Fruit fly (Drosophila melanogaster) whole organism, embryonic: ENCODE data around the gene Sfxn2.

ENCODE experiments used
- ATbp ChIP-seq: fragments of 200-800 bp; sonication (Bioruptor generic); optimal IDR thresholded peaks from 2 replicates; lab custom pipeline; 2017; ENCODE audit warnings: missing biosample characterization, mild to moderate bottlenecking, missing genetic modification characterization, missing genetic modification reagents
- CG10209 ChIP-seq: fragments of 200-800 bp; sonication (Bioruptor generic); optimal IDR thresholded peaks from 3 replicates; lab custom pipeline; 2017; ENCODE audit warnings: missing biosample characterization, mild to moderate bottlenecking, missing genetic modification characterization, missing genetic modification reagents
- CG10979 ChIP-seq: fragments of 200-800 bp; sonication (Bioruptor generic); optimal IDR thresholded peaks from 2 replicates; lab custom pipeline; 2018; ENCODE audit warnings: missing biosample characterization, mild to moderate bottlenecking, missing genetic modification characterization, moderate library complexity
- CG11093 ChIP-seq: fragments of 200-800 bp; sonication (Bioruptor generic); IDR thresholded peaks from 3 replicates; pipeline ENCODE4 v1.3.6; 2022; ENCODE audit warnings: missing biosample characterization, missing genetic modification characterization
- CG11398 ChIP-seq: fragments of 200-800 bp; sonication (Bioruptor generic); optimal IDR thresholded peaks from 2 replicates; lab custom pipeline; 2016; ENCODE audit warnings: missing biosample characterization, missing genetic modification characterization
- CG11456 ChIP-seq: fragments of 200-800 bp; sonication (Bioruptor generic); IDR thresholded peaks from 3 replicates; pipeline ENCODE4 v1.3.6; 2022; ENCODE audit warnings: missing biosample characterization, missing genetic modification characterization
- CG11560 ChIP-seq: fragments of 200-800 bp; sonication (Bioruptor generic); IDR thresholded peaks from 3 replicates; pipeline ENCODE4 v1.3.6; 2022; ENCODE audit warnings: missing biosample characterization, missing genetic modification characterization
- CG15011 ChIP-seq: fragments of 200-800 bp; sonication (Bioruptor generic); optimal IDR thresholded peaks from 3 replicates; lab custom pipeline; 2018; ENCODE audit warnings: missing biosample characterization, mild to moderate bottlenecking, missing genetic modification characterization
- CG15479 ChIP-seq: fragments of 200-800 bp; sonication (Bioruptor generic); optimal IDR thresholded peaks from 3 replicates; lab custom pipeline; 2019; ENCODE audit warnings: missing biosample characterization, mild to moderate bottlenecking, missing genetic modification characterization, moderate library complexity
- CG15514 ChIP-seq: fragments of 200-800 bp; sonication (Bioruptor generic); optimal IDR thresholded peaks from 3 replicates; lab custom pipeline; 2017; ENCODE audit warnings: missing biosample characterization, missing genetic modification characterization, mild to moderate bottlenecking, moderate library complexity, missing genetic modification reagents
- CG16863 ChIP-seq: fragments of 200-800 bp; sonication (Bioruptor generic); optimal IDR thresholded peaks from 3 replicates; lab custom pipeline; 2016; ENCODE audit warnings: missing biosample characterization, missing genetic modification characterization
- CG17328 ChIP-seq: fragments of 200-800 bp; sonication (Bioruptor generic); IDR thresholded peaks from 2 replicates; pipeline ENCODE4 v1.3.6; 2022; ENCODE audit warnings: missing biosample characterization, missing genetic modification characterization
- CG17912 ChIP-seq: fragments of 200-800 bp; sonication (Bioruptor generic); optimal IDR thresholded peaks from 2 replicates; lab custom pipeline; 2018; ENCODE audit warnings: missing biosample characterization, mild to moderate bottlenecking, missing genetic modification characterization
- CG1792 ChIP-seq: fragments of 200-800 bp; sonication (Bioruptor generic); optimal IDR thresholded peaks from 2 replicates; lab custom pipeline; 2016; ENCODE audit warnings: missing biosample characterization, missing genetic modification characterization
- CG2116 ChIP-seq: fragments of 200-800 bp; sonication (Bioruptor generic); optimal IDR thresholded peaks from 3 replicates; lab custom pipeline; 2018; ENCODE audit warnings: missing biosample characterization, mild to moderate bottlenecking, missing genetic modification characterization
- CG2199 ChIP-seq: fragments of 200-800 bp; sonication (Bioruptor generic); IDR thresholded peaks from 3 replicates; pipeline ENCODE4 v1.3.6; 2022; ENCODE audit warnings: missing biosample characterization, missing genetic modification characterization
- CG2678 ChIP-seq: fragments of 200-800 bp; sonication (Bioruptor generic); optimal IDR thresholded peaks from 3 replicates; lab custom pipeline; 2019; ENCODE audit warnings: missing biosample characterization, mild to moderate bottlenecking, missing genetic modification characterization, moderate library complexity
- CG2875 ChIP-seq: fragments of 200-800 bp; sonication (Bioruptor generic); optimal IDR thresholded peaks from 2 replicates; lab custom pipeline; 2017; ENCODE audit warnings: missing biosample characterization, mild to moderate bottlenecking, missing genetic modification characterization, missing genetic modification reagents
- CG30020 ChIP-seq: fragments of 200-800 bp; optimal IDR thresholded peaks from 2 replicates; lab custom pipeline; 2019; ENCODE audit warnings: missing biosample characterization, mild to moderate bottlenecking, missing genetic modification characterization, moderate library complexity
- CG32767 ChIP-seq: fragments of 200-800 bp; sonication (Bioruptor generic); IDR thresholded peaks from 2 replicates; pipeline ENCODE4 v1.3.6; 2022; ENCODE audit warnings: missing biosample characterization, missing genetic modification characterization
- CG3281 ChIP-seq: fragments of 200-800 bp; sonication (Bioruptor generic); optimal IDR thresholded peaks from 3 replicates; lab custom pipeline; 2017; ENCODE audit warnings: missing biosample characterization, mild to moderate bottlenecking, missing genetic modification characterization
- CG43689 ChIP-seq: fragments of 200-800 bp; sonication (Bioruptor generic); IDR thresholded peaks from 2 replicates; pipeline ENCODE4 v1.3.6; 2022; ENCODE audit warnings: missing biosample characterization, missing genetic modification characterization
- CG4730 ChIP-seq: fragments of 200-800 bp; sonication (Bioruptor generic); IDR thresholded peaks from 2 replicates; pipeline ENCODE4 v1.3.6; 2022; ENCODE audit warnings: missing biosample characterization, missing genetic modification characterization
- CG5180 ChIP-seq: fragments of 200-800 bp; sonication (Bioruptor generic); optimal IDR thresholded peaks from 3 replicates; lab custom pipeline; 2017; ENCODE audit warnings: missing biosample characterization, missing genetic modification characterization, mild to moderate bottlenecking, moderate library complexity, missing genetic modification reagents
- CG8359 ChIP-seq: fragments of 200-800 bp; sonication (Bioruptor generic); optimal IDR thresholded peaks from 2 replicates; lab custom pipeline; 2017; ENCODE audit warnings: missing biosample characterization, mild to moderate bottlenecking, missing genetic modification characterization, borderline replicate concordance
- Dad ChIP-seq: fragments of 200-800 bp; sonication (Bioruptor generic); optimal IDR thresholded peaks from 3 replicates; lab custom pipeline; 2016; ENCODE audit warnings: missing biosample characterization, missing genetic modification characterization
- Doc3 ChIP-seq: fragments of 200-800 bp; sonication (Bioruptor generic); IDR thresholded peaks from 3 replicates; pipeline ENCODE4 v1.3.6; 2022; ENCODE audit warnings: missing biosample characterization, missing genetic modification characterization; ENCODE audit not compliant: partially characterized antibody
- Dp ChIP-seq: fragments of 200-800 bp; sonication (Bioruptor generic); optimal IDR thresholded peaks from 2 replicates; lab custom pipeline; 2018; ENCODE audit warnings: missing biosample characterization, mild to moderate bottlenecking, missing genetic modification characterization, moderate library complexity
- Ets65A ChIP-seq: fragments of 200-800 bp; sonication (Bioruptor generic); peaks from one replicate; lab custom pipeline; 2016; ENCODE audit warnings: missing biosample characterization, missing genetic modification characterization
- Mad ChIP-seq: fragments of 200-800 bp; sonication (Bioruptor generic); optimal IDR thresholded peaks from 2 replicates; lab custom pipeline; 2016; ENCODE audit warnings: missing biosample characterization, missing genetic modification characterization
- NfI ChIP-seq: fragments of 200-800 bp; sonication (Bioruptor generic); optimal IDR thresholded peaks from 3 replicates; lab custom pipeline; 2018; ENCODE audit warnings: missing biosample characterization, mild to moderate bottlenecking, missing genetic modification characterization, moderate library complexity
- Poxn ChIP-seq: fragments of 200-800 bp; sonication (Bioruptor generic); IDR thresholded peaks from 2 replicates; pipeline ENCODE4 v1.3.6; 2022; ENCODE audit warnings: missing biosample characterization, missing genetic modification characterization
- Ravus ChIP-seq: fragments of 200-800 bp; sonication (Bioruptor generic); IDR thresholded peaks from 2 replicates; pipeline ENCODE4 v1.3.6; 2022; ENCODE audit warnings: missing biosample characterization, missing genetic modification characterization
- Scr ChIP-seq: fragments of 200-800 bp; sonication (Bioruptor generic); IDR thresholded peaks from 2 replicates; pipeline ENCODE4 v1.3.6; 2022; ENCODE audit warnings: missing biosample characterization, missing genetic modification characterization; ENCODE audit not compliant: partially characterized antibody
- TFAM ChIP-seq: fragments of 200-800 bp; sonication (Bioruptor generic); optimal IDR thresholded peaks from 2 replicates; lab custom pipeline; 2017; ENCODE audit warnings: missing biosample characterization, missing genetic modification characterization, inconsistent platforms
- Vsx1 ChIP-seq: fragments of 200-800 bp; sonication (Bioruptor generic); optimal IDR thresholded peaks from 2 replicates; lab custom pipeline; 2017; ENCODE audit warnings: missing biosample characterization, mild to moderate bottlenecking, missing genetic modification characterization, missing genetic modification reagents
- cad ChIP-seq: fragments of >200 bp; optimal IDR thresholded peaks from 2 replicates; lab custom pipeline; 2017; ENCODE audit warnings: missing biosample characterization, missing genetic modification characterization
- dysf ChIP-seq: fragments of 200-800 bp; sonication (Bioruptor generic); IDR thresholded peaks from 3 replicates; pipeline ENCODE4 v1.3.6; 2022; ENCODE audit warnings: missing biosample characterization, missing genetic modification characterization
- emc ChIP-seq: fragments of 200-800 bp; sonication (Bioruptor generic); optimal IDR thresholded peaks from 2 replicates; lab custom pipeline; 2016; ENCODE audit warnings: missing biosample characterization, missing genetic modification characterization
- en ChIP-seq: fragments of 200-800 bp; sonication (Bioruptor generic); optimal IDR thresholded peaks from 2 replicates; lab custom pipeline; 2016; ENCODE audit warnings: missing biosample characterization, missing genetic modification characterization
- fd3F ChIP-seq: fragments of 200-800 bp; sonication (Bioruptor generic); optimal IDR thresholded peaks from 2 replicates; lab custom pipeline; 2018; ENCODE audit warnings: missing biosample characterization, mild to moderate bottlenecking, missing genetic modification characterization, moderate library complexity
- gce ChIP-seq: fragments of 200-800 bp; sonication (Bioruptor generic); IDR thresholded peaks from 3 replicates; pipeline ENCODE4 v1.3.6; 2022; ENCODE audit warnings: missing biosample characterization, missing genetic modification characterization
- grn ChIP-seq: fragments of 200-800 bp; sonication (Bioruptor generic); optimal IDR thresholded peaks from 3 replicates; lab custom pipeline; 2017; ENCODE audit warnings: missing biosample characterization, missing genetic modification characterization
- h ChIP-seq: fragments of >200 bp; optimal IDR thresholded peaks from 2 replicates; lab custom pipeline; 2017
- ham ChIP-seq: fragments of 200-800 bp; sonication (Bioruptor generic); IDR thresholded peaks from 2 replicates; pipeline ENCODE4 v1.3.6; 2022; ENCODE audit warnings: missing biosample characterization, missing genetic modification characterization
- lab ChIP-seq: fragments of 200-800 bp; sonication (Bioruptor generic); optimal IDR thresholded peaks from 3 replicates; lab custom pipeline; 2017; ENCODE audit warnings: missing biosample characterization, missing genetic modification characterization, mild to moderate bottlenecking, moderate library complexity, missing genetic modification reagents
- run ChIP-seq: fragments of 200-800 bp; sonication (Bioruptor generic); optimal IDR thresholded peaks from 3 replicates; lab custom pipeline; 2018; ENCODE audit warnings: missing biosample characterization, mild to moderate bottlenecking, missing genetic modification characterization
- sug ChIP-seq: fragments of 200-800 bp; optimal IDR thresholded peaks from 2 replicates; lab custom pipeline; 2019; ENCODE audit warnings: missing biosample characterization, mild to moderate bottlenecking, missing genetic modification characterization, moderate library complexity
- tap ChIP-seq: fragments of 200-800 bp; optimal IDR thresholded peaks from 3 replicates; lab custom pipeline; 2019; ENCODE audit warnings: missing biosample characterization, mild to moderate bottlenecking, missing genetic modification characterization, moderate library complexity
- trem ChIP-seq: fragments of 200-800 bp; optimal IDR thresholded peaks from 3 replicates; lab custom pipeline; 2019; ENCODE audit warnings: missing biosample characterization, mild to moderate bottlenecking, missing genetic modification characterization, moderate library complexity
- vnd ChIP-seq: fragments of 200-800 bp; sonication (Bioruptor generic); IDR thresholded peaks from 3 replicates; pipeline ENCODE4 v1.3.6; 2022; ENCODE audit warnings: missing biosample characterization, missing genetic modification characterization; ENCODE audit not compliant: partially characterized antibody
- zf30C ChIP-seq: fragments of 200-800 bp; sonication (Bioruptor generic); optimal IDR thresholded peaks from 3 replicates; lab custom pipeline; 2018; ENCODE audit warnings: missing biosample characterization, mild to moderate bottlenecking, missing genetic modification characterization

Sfxn2 gene

DNA sequence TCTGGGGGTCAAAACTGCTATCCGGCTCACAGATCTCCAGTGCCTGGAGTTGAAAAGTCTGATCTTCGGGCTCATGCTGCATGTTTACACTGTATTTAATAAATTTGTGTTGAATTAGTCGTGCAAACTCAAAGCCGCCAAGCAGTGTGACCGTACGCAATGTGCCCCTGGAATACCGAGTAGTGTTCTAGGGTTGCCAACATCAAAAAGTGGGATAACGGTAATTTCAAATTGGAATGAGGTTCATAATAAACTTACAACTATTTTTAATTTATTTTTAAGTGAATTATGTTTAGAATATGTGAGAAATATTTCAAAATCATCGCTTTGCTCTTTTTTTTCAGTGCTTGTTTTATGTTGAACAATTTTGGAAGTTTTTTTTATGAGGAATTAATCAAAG is 37.2 kb downstream of the Sfxn2 start, which contains the start of gene Gem2 (continued):
- TF ChIP-seq dysf (GFP tag; lab: Robert Waterston, UW), result no peak
- no peak for TF ChIP-seq Vsx1
- TF ChIP-seq CG5180 (GFP tag; lab: Kevin White, UChicago), result no peak
- no peak for TF ChIP-seq CG3281 (GFP tag; lab: Kevin White, UChicago)
- TF ChIP-seq sug (tag; lab: Kevin White, UChicago), result no peak
- no peak for TF ChIP-seq grn (GFP tag; lab: Kevin White, UChicago)
- no peak for TF ChIP-seq CG2678 (tag; lab: Kevin White, UChicago)
- no peak for TF ChIP-seq vnd (GFP tag; lab: Robert Waterston, UW)
- TF ChIP-seq lab (GFP tag; lab: Kevin White, UChicago), result no peak
- TF ChIP-seq CG15011, result no peak
- TF ChIP-seq tap (tag; lab: Kevin White, UChicago), result no peak
- TF ChIP-seq CG8359 (GFP tag; lab: Kevin White, UChicago), result no peak
- TF ChIP-seq CG1792 (GFP tag; lab: Kevin White, UChicago), result no peak
- no peak for TF ChIP-seq CG30020 (tag; lab: Kevin White, UChicago)
- TF ChIP-seq gce (GFP tag; lab: Robert Waterston, UW), result no peak
- TF ChIP-seq CG16863 (GFP tag; lab: Kevin White, UChicago), result no peak
- no peak for TF ChIP-seq Doc3 (GFP tag; lab: Robert Waterston, UW)
- TF ChIP-seq CG2199 (GFP tag; lab: Robert Waterston, UW), result no peak
- TF ChIP-seq Poxn (GFP tag; lab: Robert Waterston, UW), result no peak
- TF ChIP-seq CG11456 (GFP tag; lab: Robert Waterston, UW), result no peak
- TF ChIP-seq CG32767 (GFP tag; lab: Robert Waterston, UW), result no peak
- no peak for TF ChIP-seq TFAM
- no peak for TF ChIP-seq Ets65A
- no peak for TF ChIP-seq Mad (GFP tag; lab: Kevin White, UChicago)
- TF ChIP-seq zf30C (GFP tag; lab: Kevin White, UChicago), result no peak
- no peak for TF ChIP-seq CG10209
- no peak for TF ChIP-seq ATbp (GFP tag; lab: Kevin White, UChicago)
- TF ChIP-seq Dad, result no peak
- peak; percentile 77 for TF ChIP-seq Dp (GFP tag; lab: Kevin White, UChicago)
- TF ChIP-seq run, result no peak
- TF ChIP-seq h (lab: Kevin White, UChicago), result no peak
- no peak for TF ChIP-seq CG2875 (GFP tag; lab: Kevin White, UChicago)
- TF ChIP-seq cad (GFP tag; lab: Kevin White, UChicago), result no peak
- no peak for TF ChIP-seq CG17328 (GFP tag; lab: Robert Waterston, UW)
- TF ChIP-seq emc (GFP tag; lab: Kevin White, UChicago), result no peak
- no peak for TF ChIP-seq fd3F (GFP tag; lab: Kevin White, UChicago)
- TF ChIP-seq CG15479 (GFP tag; lab: Kevin White, UChicago), result no peak
- no peak for TF ChIP-seq en (GFP tag; lab: Kevin White, UChicago)
- peak; percentile 44 for TF ChIP-seq CG15514 (GFP tag; lab: Kevin White, UChicago)
- no peak for TF ChIP-seq CG4730 (GFP tag; lab: Robert Waterston, UW)
- TF ChIP-seq CG11398, result no peak
- no peak for TF ChIP-seq Ravus (GFP tag; lab: Robert Waterston, UW)
- no peak for TF ChIP-seq ham (GFP tag; lab: Robert Waterston, UW)
- TF ChIP-seq CG43689, result no peak
- no peak for TF ChIP-seq CG10979 (tag; lab: Kevin White, UChicago)
- TF ChIP-seq NfI (GFP tag; lab: Kevin White, UChicago), result no peak
- TF ChIP-seq CG11093 (GFP tag; lab: Robert Waterston, UW), result no peak
- no peak for TF ChIP-seq CG11560
- TF ChIP-seq CG17912, result no peak
- TF ChIP-seq Scr (GFP tag; lab: Robert Waterston, UW), result no peak
- peak; percentile 24 for TF ChIP-seq CG2116 (GFP tag; lab: Kevin White, UChicago)
- peak; percentile 43 for TF ChIP-seq trem
